Worm (Caenorhabditis elegans): ENCODE data around the gene K04C2.7.

- TF ChIP-seq snpc-4 (tag; optimal IDR thresholded peaks at IDR 0.05) (no peak), ceh-28 (tag; optimal IDR thresholded peaks at IDR 0.05) (no peak), duxl-1 (tag; optimal IDR thresholded peaks at IDR 0.05; ENCODE audit: poor library complexity) (no peak), aly-2 (tag; optimal IDR thresholded peaks at IDR 0.05) (no peak), ceh-20 (GFP tag; IDR thresholded peaks at IDR 0.05) (peak; percentile 58; the same call in 1 of the 2 replicates), madf-9 (GFP tag; conservative IDR thresholded peaks at IDR 0.05) (no peak), T26A8.4 (GFP tag; IDR thresholded peaks at IDR 0.05) (no peak), spr-3 (GFP tag; optimal IDR thresholded peaks at IDR 0.05) (no peak), dmd-6 (GFP tag; IDR thresholded peaks at IDR 0.05) (peak; percentile 74), nhr-111 (GFP tag; optimal IDR thresholded peaks at IDR 0.05) (no peak), set-16 (GFP tag; IDR thresholded peaks at IDR 0.05) (no peak), lin-39 (tag; optimal IDR thresholded peaks at IDR 0.05) (no peak), F37D6.2 (tag; optimal IDR thresholded peaks at IDR 0.05) (no peak), ZK546.5 (tag; optimal IDR thresholded peaks at IDR 0.05) (no peak)
Measured at ce11 chrIII:6898518-6898917, 17.6 kb downstream of the K04C2.7 start.
